Worm (Caenorhabditis elegans) whole organism, L4 larva: ENCODE results near the gene nspc-20.

Experiments
- F37D6.2 ChIP-seq: sonication (generic microtip); optimal IDR thresholded peaks from 2 replicates; lab custom pipeline; 2016; ENCODE audit warnings: mild to moderate bottlenecking, missing genetic modification characterization, missing compliant biosample characterization
- F49E8.2 ChIP-seq: sonication (generic microtip); optimal IDR thresholded peaks from 2 replicates; lab custom pipeline; 2016; ENCODE audit warnings: missing compliant biosample characterization, mild to moderate bottlenecking, missing genetic modification characterization, borderline replicate concordance
- T26A8.4 ChIP-seq: fragments of 200-800 bp; sonication (Bioruptor generic); IDR thresholded peaks from 2 replicates; pipeline ENCODE4 v1.3.6; 2022; ENCODE audit warnings: missing genetic modification characterization, missing compliant biosample characterization
- Y48G9A.11 ChIP-seq: fragments of 200-800 bp; sonication (Bioruptor generic); IDR thresholded peaks from 2 replicates; pipeline ENCODE4 v1.3.6; 2022; ENCODE audit warnings: missing genetic modification reagents, missing genetic modification characterization, missing compliant biosample characterization
- ZK337.2 ChIP-seq: fragments of 200-800 bp; sonication (Bioruptor generic); IDR thresholded peaks from 2 replicates; pipeline ENCODE4 v1.3.6; 2022; ENCODE audit warnings: missing genetic modification reagents, missing genetic modification characterization, missing compliant biosample characterization
- ZK546.5 ChIP-seq, 2 experiments: sonication (generic microtip); optimal IDR thresholded peaks; 2 replicates each; lab custom pipeline; 2017; ENCODE audit warnings: missing biosample characterization in 2 of 2, missing genetic modification characterization in 2 of 2
- aha-1 ChIP-seq: fragments of 150-350 bp; peaks from one replicate; lab custom pipeline; 2014; ENCODE audit warnings: missing biosample characterization, missing genetic modification characterization
- arid-1 ChIP-seq: fragments of 200-800 bp; sonication (Bioruptor generic); conservative IDR thresholded peaks from 2 replicates; pipeline ENCODE4 v1.3.6; 2022; ENCODE audit warnings: missing genetic modification reagents, missing genetic modification characterization, missing compliant biosample characterization
- attf-4 ChIP-seq: sonication (generic microtip); optimal IDR thresholded peaks from 3 replicates; lab custom pipeline; 2017; ENCODE audit warnings: missing biosample characterization, missing genetic modification characterization
- ceh-20 ChIP-seq: fragments of 200-800 bp; sonication (Bioruptor generic); IDR thresholded peaks from 2 replicates; pipeline ENCODE4 v1.3.6; 2022; ENCODE audit warnings: missing genetic modification reagents, missing genetic modification characterization, missing compliant biosample characterization
- ceh-28 ChIP-seq: fragments of 150-350 bp; optimal IDR thresholded peaks from 2 replicates; lab custom pipeline; 2014; ENCODE audit warnings: missing biosample characterization, missing genetic modification reagents, missing genetic modification characterization
- ceh-32 ChIP-seq: sonication (generic microtip); optimal IDR thresholded peaks from 2 replicates; lab custom pipeline; 2016; ENCODE audit warnings: mild to moderate bottlenecking, missing genetic modification characterization, missing compliant biosample characterization; ENCODE audit not compliant: poor library complexity
- ceh-62 ChIP-seq: sonication (generic microtip); optimal IDR thresholded peaks from 2 replicates; lab custom pipeline; 2017; ENCODE audit warnings: missing biosample characterization, missing genetic modification characterization
- ceh-82 ChIP-seq: sonication (generic microtip); optimal IDR thresholded peaks from 2 replicates; lab custom pipeline; 2017; ENCODE audit warnings: missing biosample characterization, missing genetic modification characterization
- dpl-1 ChIP-seq: fragments of 150-350 bp; optimal IDR thresholded peaks from 2 replicates; lab custom pipeline; 2014; ENCODE audit warnings: missing biosample characterization, missing genetic modification reagents, missing genetic modification characterization
- dve-1 ChIP-seq: sonication (generic microtip); optimal IDR thresholded peaks from 2 replicates; lab custom pipeline; 2017; ENCODE audit warnings: antibody characterized with exemption, mild to moderate bottlenecking, missing genetic modification characterization, missing compliant biosample characterization; ENCODE audit not compliant: insufficient read depth
- egl-27 ChIP-seq: sonication (generic microtip); optimal IDR thresholded peaks from 3 replicates; lab custom pipeline; 2017; ENCODE audit warnings: missing biosample characterization, missing genetic modification reagents, missing genetic modification characterization
- fos-1 ChIP-seq: fragments of 150-350 bp; optimal IDR thresholded peaks from 2 replicates; lab custom pipeline; 2014; ENCODE audit warnings: missing biosample characterization, missing genetic modification characterization
- hlh-11 ChIP-seq: fragments of 200-800 bp; sonication (Bioruptor generic); optimal IDR thresholded peaks from 2 replicates; lab custom pipeline; 2018; ENCODE audit warnings: mild to moderate bottlenecking, missing genetic modification characterization, missing compliant biosample characterization
- hlh-30 ChIP-seq: sonication (generic microtip); optimal IDR thresholded peaks from 2 replicates; lab custom pipeline; 2017; ENCODE audit warnings: antibody characterized with exemption, mild to moderate bottlenecking, missing genetic modification characterization, missing compliant biosample characterization; ENCODE audit not compliant: insufficient read depth
- lin-1 ChIP-seq: fragments of 200-800 bp; sonication (Bioruptor generic); IDR thresholded peaks from 2 replicates; pipeline ENCODE4 v1.3.6; 2022; ENCODE audit warnings: missing genetic modification reagents, missing genetic modification characterization, missing compliant biosample characterization
- lin-13 ChIP-seq: fragments of 150-350 bp; optimal IDR thresholded peaks from 2 replicates; lab custom pipeline; 2014; ENCODE audit warnings: missing biosample characterization, missing genetic modification reagents, missing genetic modification characterization
- lin-15B ChIP-seq: fragments of 150-350 bp; sonication (generic microtip); optimal IDR thresholded peaks from 3 replicates; lab custom pipeline; 2014; ENCODE audit warnings: missing biosample characterization, missing genetic modification characterization
- lin-38 ChIP-seq: fragments of 200-800 bp; sonication (Bioruptor generic); IDR thresholded peaks from 2 replicates; pipeline ENCODE4 v1.3.6; 2022; ENCODE audit warnings: missing genetic modification reagents, missing genetic modification characterization, missing compliant biosample characterization
- lsy-2 ChIP-seq, 2 experiments: fragments of 150-350 bp in 1 of 2; sonication (generic microtip) in 1 of 2; optimal IDR thresholded peaks; 2 replicates each; lab custom pipeline; 2014 to 2017; ENCODE audit warnings: missing biosample characterization in 2 of 2, missing genetic modification characterization in 2 of 2
- madf-9 ChIP-seq: fragments of 200-800 bp; sonication (Bioruptor generic); conservative IDR thresholded peaks from 2 replicates; pipeline ENCODE4 v1.3.6; 2022; ENCODE audit warnings: missing genetic modification reagents, missing genetic modification characterization, missing compliant biosample characterization
- mdt-29 ChIP-seq: fragments of 200-800 bp; sonication (Bioruptor generic); IDR thresholded peaks from 2 replicates; pipeline ENCODE4 v1.3.6; 2022; ENCODE audit warnings: missing genetic modification reagents, missing genetic modification characterization, missing compliant biosample characterization
- mxl-2 ChIP-seq: fragments of 200-800 bp; sonication (Bioruptor generic); conservative IDR thresholded peaks from 2 replicates; pipeline ENCODE4 v1.3.6; 2022; ENCODE audit warnings: missing genetic modification reagents, missing genetic modification characterization, missing compliant biosample characterization
- nhr-10 ChIP-seq: fragments of 150-350 bp; optimal IDR thresholded peaks from 2 replicates; lab custom pipeline; 2014; ENCODE audit warnings: missing biosample characterization, missing genetic modification characterization
- nhr-11 ChIP-seq: fragments of 150-350 bp; optimal IDR thresholded peaks from 2 replicates; lab custom pipeline; 2014; ENCODE audit warnings: missing biosample characterization, missing genetic modification characterization
- nhr-237 ChIP-seq: sonication (generic microtip); optimal IDR thresholded peaks from 2 replicates; lab custom pipeline; 2017; ENCODE audit warnings: missing biosample characterization, missing genetic modification characterization
- nhr-25 ChIP-seq: sonication (generic microtip); optimal IDR thresholded peaks from 2 replicates; lab custom pipeline; 2017; ENCODE audit warnings: missing genetic modification characterization, mild to moderate bottlenecking, missing compliant biosample characterization, antibody characterized with exemption, moderate library complexity, borderline replicate concordance; ENCODE audit not compliant: insufficient read depth
- nhr-41 ChIP-seq: fragments of 200-800 bp; sonication (Bioruptor generic); IDR thresholded peaks from 2 replicates; pipeline ENCODE4 v1.3.6; 2022; ENCODE audit warnings: missing genetic modification reagents, missing genetic modification characterization, missing compliant biosample characterization
- nhr-48 ChIP-seq: sonication (generic microtip); optimal IDR thresholded peaks from 2 replicates; lab custom pipeline; 2016; ENCODE audit warnings: mild to moderate bottlenecking, missing genetic modification characterization, missing compliant biosample characterization
- rbr-2 ChIP-seq: sonication (generic microtip); optimal IDR thresholded peaks from 2 replicates; lab custom pipeline; 2016; ENCODE audit warnings: missing genotype, missing genetic modification characterization, missing compliant biosample characterization
- saeg-2 ChIP-seq: fragments of 200-800 bp; sonication (Bioruptor generic); IDR thresholded peaks from 2 replicates; pipeline ENCODE4 v1.3.6; 2022; ENCODE audit warnings: missing genetic modification reagents, missing genetic modification characterization, missing compliant biosample characterization
- set-16 ChIP-seq: fragments of 200-800 bp; sonication (Bioruptor generic); IDR thresholded peaks from 2 replicates; pipeline ENCODE4 v1.3.6; 2022; ENCODE audit warnings: missing genetic modification reagents, missing genetic modification characterization, missing compliant biosample characterization
- spr-1 ChIP-seq: sonication (generic microtip); optimal IDR thresholded peaks from 2 replicates; lab custom pipeline; 2016; ENCODE audit warnings: mild to moderate bottlenecking, missing genetic modification characterization, missing compliant biosample characterization
- spr-3 ChIP-seq: fragments of 200-800 bp; sonication (Bioruptor generic); optimal IDR thresholded peaks from 2 replicates; lab custom pipeline; 2018; ENCODE audit warnings: mild to moderate bottlenecking, missing genetic modification characterization, missing compliant biosample characterization
- unc-130 ChIP-seq: sonication (generic microtip); optimal IDR thresholded peaks from 2 replicates; lab custom pipeline; 2016; ENCODE audit warnings: missing genetic modification reagents, missing genetic modification characterization, missing compliant biosample characterization
- unc-39 ChIP-seq: sonication (generic microtip); optimal IDR thresholded peaks from 2 replicates; lab custom pipeline; 2017; ENCODE audit warnings: missing biosample characterization, missing genetic modification characterization
- vab-7 ChIP-seq: fragments of 200-800 bp; sonication (Bioruptor generic); IDR thresholded peaks from 2 replicates; pipeline ENCODE4 v1.3.6; 2022; ENCODE audit warnings: missing genetic modification reagents, missing genetic modification characterization, missing compliant biosample characterization
- zfp-3 ChIP-seq: fragments of 200-800 bp; sonication (Bioruptor generic); conservative IDR thresholded peaks from 2 replicates; pipeline ENCODE4 v1.3.6; 2022; ENCODE audit warnings: missing genetic modification reagents, missing genetic modification characterization, missing compliant biosample characterization
- zip-11 ChIP-seq: fragments of 200-800 bp; sonication (Bioruptor generic); IDR thresholded peaks from 2 replicates; pipeline ENCODE4 v1.3.6; 2022; ENCODE audit warnings: missing genetic modification characterization, missing compliant biosample characterization
- zip-2 ChIP-seq: fragments of 150-350 bp; optimal IDR thresholded peaks from 2 replicates; lab custom pipeline; 2014; ENCODE audit warnings: missing biosample characterization, missing genetic modification characterization
- ztf-11 ChIP-seq: fragments of 150-350 bp; optimal IDR thresholded peaks from 2 replicates; lab custom pipeline; 2014; ENCODE audit warnings: missing biosample characterization, missing genetic modification characterization
- ztf-7 ChIP-seq: fragments of 150-350 bp; optimal IDR thresholded peaks from 2 replicates; lab custom pipeline; 2014; ENCODE audit warnings: missing biosample characterization, missing genetic modification characterization

Gene nspc-20

DNA sequence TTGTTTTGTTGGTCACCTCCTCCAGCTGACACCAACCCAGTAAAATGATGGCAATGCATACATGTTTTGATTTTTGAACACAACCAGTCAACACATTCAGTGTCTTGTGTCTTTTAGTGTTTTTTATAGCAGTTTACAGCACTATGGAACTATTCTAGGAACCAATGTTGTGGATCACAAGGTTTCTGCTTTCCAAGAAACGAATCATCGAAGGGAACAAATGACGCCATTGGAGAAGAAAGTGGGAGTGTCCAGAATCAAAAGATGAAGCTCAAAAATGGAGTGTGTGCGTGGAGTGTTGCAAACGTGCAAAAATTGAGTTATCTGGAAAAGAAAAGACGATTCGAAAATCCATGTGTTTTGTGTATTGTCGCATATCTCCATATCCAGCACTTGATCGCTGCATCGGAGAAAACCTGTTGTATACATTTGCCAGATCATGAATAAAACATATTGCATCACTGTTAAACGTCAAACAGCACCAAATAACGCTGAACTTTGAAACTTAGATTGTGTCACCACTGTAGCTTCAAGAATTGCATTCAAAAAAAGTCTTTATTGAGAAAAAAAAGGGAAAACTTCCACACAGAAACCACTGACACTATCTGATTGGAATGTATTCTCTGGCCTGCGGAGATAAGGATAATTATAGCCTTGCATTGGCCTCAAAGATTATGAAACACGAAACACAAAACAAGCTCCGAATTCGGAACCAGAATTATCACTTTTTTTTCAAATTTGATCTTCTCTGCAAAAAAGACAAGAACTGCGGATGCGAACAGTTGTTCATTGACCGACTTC lies 32.5 kb upstream of the nspc-20 start (continued):
- no peak for TF ChIP-seq dpl-1
- TF ChIP-seq rbr-2, result no peak
- no peak for TF ChIP-seq nhr-10 (tag; lab: Kevin White, UChicago)
- no peak for TF ChIP-seq ztf-7 (tag; lab: Kevin White, UChicago)
- TF ChIP-seq nhr-237 (tag; lab: Kevin White, UChicago), result no peak
- TF ChIP-seq ceh-20 (GFP tag; lab: Robert Waterston, UW), result peak; percentile 43; the same call in 1 of the 2 replicates
- no peak for TF ChIP-seq arid-1 (GFP tag; lab: Robert Waterston, UW)
- no peak for TF ChIP-seq unc-130 (GFP tag; lab: Kevin White, UChicago)
- no peak for TF ChIP-seq set-16 (GFP tag; lab: Robert Waterston, UW)
- TF ChIP-seq, all 104 proteins: peak for 28

DNA sequence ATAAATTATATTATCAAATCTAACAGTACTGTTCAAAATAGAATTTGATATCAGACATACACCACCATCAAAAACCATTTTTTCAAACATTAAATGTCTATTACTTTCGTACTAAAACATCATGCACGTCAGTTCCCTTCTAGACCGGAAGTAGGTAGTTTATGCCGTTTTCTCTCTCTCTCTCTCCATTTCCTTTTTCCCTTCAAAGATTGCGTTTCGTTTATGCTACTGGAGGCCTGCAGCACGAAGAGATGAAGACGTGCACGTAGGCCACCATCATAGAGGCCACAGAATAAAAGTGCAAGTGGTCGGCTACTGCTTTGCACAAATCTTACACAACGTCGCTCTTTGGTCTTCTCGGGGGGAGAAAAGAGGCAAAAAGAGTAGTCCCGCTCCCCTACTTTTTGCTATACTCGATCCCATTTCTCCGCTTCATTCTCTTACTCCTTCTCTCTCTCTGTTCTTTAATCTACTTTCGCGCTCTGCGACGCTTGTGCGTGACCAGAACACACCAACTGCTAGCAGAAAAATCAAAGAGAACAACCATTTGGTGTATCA lies 31.5 kb upstream of the nspc-20 start:
- TF ChIP-seq ceh-28, result no peak
- TF ChIP-seq F49E8.2 (tag; lab: Kevin White, UChicago), result no peak
- TF ChIP-seq ZK337.2 (GFP tag; lab: Robert Waterston, UW), result no peak
- no peak for TF ChIP-seq ceh-82 (tag; lab: Kevin White, UChicago)
- TF ChIP-seq ceh-32 (tag; lab: Kevin White, UChicago), result peak; percentile 24
- no peak; the same call in 1 of the 2 replicates for TF ChIP-seq mdt-29 (GFP tag; lab: Robert Waterston, UW)
- TF ChIP-seq ztf-11 (tag; lab: Kevin White, UChicago), result no peak
- TF ChIP-seq nhr-48, result peak; percentile 57
- peak; percentile 80 for TF ChIP-seq hlh-30 (tag; lab: Kevin White, UChicago)
- TF ChIP-seq F37D6.2, result peak; percentile 54
- no peak for TF ChIP-seq fos-1 (tag; lab: Kevin White, UChicago)
- peak; percentile 72 for TF ChIP-seq nhr-25
- TF ChIP-seq dve-1 (tag; lab: Kevin White, UChicago), result no peak
- no peak for TF ChIP-seq nhr-41 (GFP tag; lab: Robert Waterston, UW)
- no peak for TF ChIP-seq unc-39 (tag; lab: Kevin White, UChicago)
- no peak for TF ChIP-seq spr-3 (GFP tag; lab: Kevin White, UChicago)
- TF ChIP-seq ceh-62 (tag; lab: Kevin White, UChicago), result no peak
- no peak for TF ChIP-seq ztf-7 (tag; lab: Kevin White, UChicago)
- TF ChIP-seq lin-15B (tag; lab: Kevin White, UChicago), result no peak
- TF ChIP-seq lin-38 (GFP tag; lab: Robert Waterston, UW), result peak; percentile 29; the same call in 1 of the 2 replicates
- no peak for TF ChIP-seq vab-7 (GFP tag; lab: Robert Waterston, UW)
- TF ChIP-seq spr-1 (tag; lab: Kevin White, UChicago), result no peak
- TF ChIP-seq lin-1, result peak; percentile 9; the same call in 1 of the 2 replicates
- no peak for TF ChIP-seq arid-1 (GFP tag; lab: Robert Waterston, UW)
- peak; percentile 94 for TF ChIP-seq aha-1 (tag; lab: Kevin White, UChicago)
- no peak for TF ChIP-seq ZK546.5 (tag; optimal IDR thresholded peaks at IDR 0.05; lab: Kevin White, UChicago)
- TF ChIP-seq attf-4 (tag; lab: Kevin White, UChicago), result no peak
- no peak for TF ChIP-seq zip-2 (tag; lab: Kevin White, UChicago)
- TF ChIP-seq zfp-3 (GFP tag; lab: Robert Waterston, UW), result no peak
- peak; percentile 3 for TF ChIP-seq lin-13 (GFP tag; lab: Kevin White, UChicago)
- TF ChIP-seq egl-27, result no peak
- peak; percentile 58 to 70 for TF ChIP-seq lsy-2 (tag; optimal IDR thresholded peaks at IDR 0.05; lab: Kevin White, UChicago)
- TF ChIP-seq nhr-11, result peak; percentile 74
- no peak for TF ChIP-seq zip-11
- no peak for TF ChIP-seq madf-9 (GFP tag; lab: Robert Waterston, UW)
- TF ChIP-seq rbr-2, result peak; percentile 70
- TF ChIP-seq mxl-2, result no peak
- TF ChIP-seq Y48G9A.11, result no peak
- peak; percentile 81 for TF ChIP-seq hlh-11
- TF ChIP-seq ceh-20 (GFP tag; lab: Robert Waterston, UW), result peak; percentile 80
- peak; percentile 86 for TF ChIP-seq saeg-2 (GFP tag; lab: Robert Waterston, UW)
- TF ChIP-seq nhr-10 (tag; lab: Kevin White, UChicago), result no peak
- no peak for TF ChIP-seq T26A8.4
